Worm (Caenorhabditis elegans): ENCODE results near the gene C04A11.1.

- TF ChIP-seq pes-1 (GFP tag; IDR thresholded peaks at IDR 0.05) (no peak), aly-1 (tag; optimal IDR thresholded peaks at IDR 0.05) (no peak), tbx-11 (GFP tag; IDR thresholded peaks at IDR 0.05) (no peak), ama-1 (optimal IDR thresholded peaks at IDR 0.05) (no peak), flt-1 (GFP tag; IDR thresholded peaks at IDR 0.05) (no peak), hnd-1 (tag; optimal IDR thresholded peaks at IDR 0.05) (no peak), hmg-4 (GFP tag; optimal IDR thresholded peaks at IDR 0.05) (no peak)
These were observed 9.5 kb upstream of the C04A11.1 start, which contains the start of gene C40C9.4 for ce11 chrX:13650799-13651198.
